Worm (Caenorhabditis elegans) whole organism, dauer: ENCODE measurements around the gene R102.10.
"Not testable (repeated sequence)": the region's sequence is repeated elsewhere in the genome, so short reads cannot be mapped to it uniquely, and the experiment has no call there.

Experiments
- unc-62 ChIP-seq: sonication (generic microtip); optimal IDR thresholded peaks from 2 replicates; lab custom pipeline; 2017; ENCODE audit warnings: missing biosample characterization, missing genetic modification reagents, missing genetic modification characterization

The R102.10 gene

ce11 chrIV:10750041-10750440, 44.8 kb downstream of the R102.10 start, which contains the start of gene T25B9.1:
Gene T25B9.1 (minus strand): TSS chrIV:10750141.
- no peak for TF ChIP-seq unc-62

ce11 chrIV:10751740-10752139, 46.5 kb downstream of the R102.10 start, which contains the start of gene T25B9.2:
Gene T25B9.2 (minus strand): TSS chrIV:10751840.
- TF ChIP-seq unc-62 = not testable (repeated sequence)

- TF ChIP-seq unc-62 = no peak
These were observed 49.4 kb downstream of the R102.10 start, which contains the start of gene T25B9.5 for ce11 chrIV:10754685-10755084. Gene T25B9.5 (minus strand): TSS chrIV:10754785.
